Worm (Caenorhabditis elegans) whole organism, midembryonic: ENCODE measurements around the gene R05H5.7.

Source experiments
- T22C8.4 ChIP-seq: fragments of 200-800 bp; sonication (Bioruptor generic); IDR thresholded peaks from 2 replicates; pipeline ENCODE4 v1.3.6; 2022; ENCODE audit warnings: missing genetic modification characterization, missing compliant biosample characterization
- cog-1 ChIP-seq: sonication (generic microtip); optimal IDR thresholded peaks from 2 replicates; lab custom pipeline; 2016; ENCODE audit warnings: missing genetic modification characterization, missing compliant biosample characterization
- flt-1 ChIP-seq: fragments of 200-800 bp; sonication (Bioruptor generic); IDR thresholded peaks from 2 replicates; pipeline ENCODE4 v1.3.6; 2022; ENCODE audit warnings: missing genetic modification characterization, missing compliant biosample characterization
- klf-2 ChIP-seq: fragments of 200-800 bp; sonication (Bioruptor generic); conservative IDR thresholded peaks from 2 replicates; pipeline ENCODE4 v1.3.6; 2022; ENCODE audit warnings: missing genetic modification reagents, missing genetic modification characterization, missing compliant biosample characterization
- med-1 ChIP-seq: sonication (generic microtip); optimal IDR thresholded peaks from 2 replicates; lab custom pipeline; 2017; ENCODE audit warnings: missing genetic modification characterization, mild to moderate bottlenecking, missing compliant biosample characterization, antibody characterized with exemption, missing genetic modification reagents; ENCODE audit not compliant: insufficient read depth
- ref-1 ChIP-seq: fragments of 200-800 bp; sonication (Bioruptor generic); conservative IDR thresholded peaks from 2 replicates; pipeline ENCODE4 v1.3.6; 2022; ENCODE audit warnings: missing genetic modification reagents, missing genetic modification characterization, missing compliant biosample characterization
- tab-1 ChIP-seq: fragments of 200-800 bp; sonication (Bioruptor generic); IDR thresholded peaks from 2 replicates; pipeline ENCODE4 v1.3.6; 2022; ENCODE audit warnings: missing genetic modification characterization, missing compliant biosample characterization
- ztf-23 ChIP-seq: fragments of 200-800 bp; sonication (Bioruptor generic); IDR thresholded peaks from 2 replicates; pipeline ENCODE4 v1.3.6; 2022; ENCODE audit warnings: missing genetic modification reagents, missing genetic modification characterization, missing compliant biosample characterization
- ztf-29 ChIP-seq: fragments of 200-800 bp; sonication (Bioruptor generic); IDR thresholded peaks from 2 replicates; pipeline ENCODE4 v1.3.6; 2022; ENCODE audit warnings: missing genetic modification reagents, missing genetic modification characterization, missing compliant biosample characterization

Gene R05H5.7

ce11 chrII:10168905-10169782, 23.2 kb upstream of the R05H5.7 start, which contains the start of gene daf-19:
Gene daf-19 (minus strand): TSS chrII:10169346.
- TF ChIP-seq T22C8.4 (GFP tag; lab: Robert Waterston, UW) (peak; percentile 52; the same call in 1 of the 2 replicates), ref-1 (GFP tag; lab: Robert Waterston, UW) (0 out of 2 replicates have a peak, but pooled peaks have one; percentile 18), tab-1 (GFP tag; lab: Robert Waterston, UW) (no peak), cog-1 (tag; lab: Kevin White, UChicago) (peak; percentile 70), flt-1 (GFP tag; lab: Robert Waterston, UW) (peak; percentile 83), med-1 (GFP tag; lab: Kevin White, UChicago) (no peak), ztf-23 (GFP tag; lab: Robert Waterston, UW) (peak; percentile 84), ztf-29 (GFP tag; lab: Robert Waterston, UW) (peak; percentile 87), klf-2 (GFP tag; lab: Robert Waterston, UW) (0 out of 2 replicates have a peak, but pooled peaks have one; percentile 21)

DNA sequence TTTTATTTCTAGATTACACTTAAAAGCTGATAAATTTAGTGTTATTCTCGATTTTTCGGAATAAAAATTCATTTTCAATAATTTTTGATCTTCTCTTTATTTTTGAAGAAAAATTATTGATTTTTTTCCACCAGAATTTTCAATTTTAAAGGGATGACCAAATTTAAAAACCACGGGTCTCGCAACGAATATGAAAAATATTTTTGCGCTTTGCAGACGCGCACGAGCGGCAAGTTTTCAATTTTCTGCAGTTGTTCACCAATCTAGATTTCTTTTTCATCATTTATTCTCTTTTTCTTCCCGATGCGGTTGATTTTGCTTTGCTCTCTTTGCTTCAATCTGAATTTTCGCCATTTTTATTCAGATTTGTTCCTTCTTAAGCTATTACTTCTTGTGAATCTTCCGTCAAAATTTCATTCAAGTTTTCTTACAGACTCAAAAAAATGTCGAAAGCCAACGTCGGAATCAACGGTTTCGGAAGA, 21.4 kb upstream of the R05H5.7 start, which contains the start of gene gpd-4:
TSS of gene gpd-4 (plus strand) at position 432 of the 482 bp plus-strand sequence.
- TF ChIP-seq T22C8.4 (GFP tag; lab: Robert Waterston, UW) (0 out of 2 replicates have a peak, but pooled peaks have one; percentile 17), ref-1 (GFP tag; lab: Robert Waterston, UW) (no peak)

ce11 chrII:10172436-10172973, 19.8 kb upstream of the R05H5.7 start, which contains the start of gene wbp-11:
Gene wbp-11 (plus strand): TSS chrII:10172923.
- TF ChIP-seq klf-2 (GFP tag; lab: Robert Waterston, UW) (no peak), T22C8.4 (GFP tag; lab: Robert Waterston, UW) (no peak), ref-1 (GFP tag; lab: Robert Waterston, UW) (no peak), ztf-29 (GFP tag; lab: Robert Waterston, UW) (no peak), ztf-23 (GFP tag; lab: Robert Waterston, UW) (no peak), tab-1 (GFP tag; lab: Robert Waterston, UW) (no peak), flt-1 (GFP tag; lab: Robert Waterston, UW) (no peak), med-1 (GFP tag; lab: Kevin White, UChicago) (no peak), cog-1 (tag; lab: Kevin White, UChicago) (no peak)

ce11 chrII:10174338-10174737, 18.0 kb upstream of the R05H5.7 start, which contains the start of gene F33H1.4:
Gene F33H1.4 (plus strand): TSS chrII:10174648.
- TF ChIP-seq ref-1 (GFP tag; lab: Robert Waterston, UW) (no peak), T22C8.4 (GFP tag; lab: Robert Waterston, UW) (peak; percentile 37; the same call in 1 of the 2 replicates)

ce11 chrII:10182634-10183033, 9.7 kb upstream of the R05H5.7 start, which contains the start of gene srd-1:
Gene srd-1 (minus strand): TSS chrII:10182734.
- TF ChIP-seq ztf-29 (GFP tag; lab: Robert Waterston, UW) (no peak), med-1 (GFP tag; lab: Kevin White, UChicago) (no peak), flt-1 (GFP tag; lab: Robert Waterston, UW) (no peak), T22C8.4 (GFP tag; lab: Robert Waterston, UW) (no peak), cog-1 (tag; lab: Kevin White, UChicago) (no peak), klf-2 (GFP tag; lab: Robert Waterston, UW) (no peak), ztf-23 (GFP tag; lab: Robert Waterston, UW) (no peak), ref-1 (GFP tag; lab: Robert Waterston, UW) (no peak), tab-1 (GFP tag; lab: Robert Waterston, UW) (no peak)

- TF ChIP-seq ztf-29 (GFP tag; lab: Robert Waterston, UW) (no peak), med-1 (GFP tag; lab: Kevin White, UChicago) (no peak), cog-1 (tag; lab: Kevin White, UChicago) (no peak), tab-1 (GFP tag; lab: Robert Waterston, UW) (no peak), klf-2 (GFP tag; lab: Robert Waterston, UW) (no peak), flt-1 (GFP tag; lab: Robert Waterston, UW) (no peak), ref-1 (GFP tag; lab: Robert Waterston, UW) (no peak), ztf-23 (GFP tag; lab: Robert Waterston, UW) (no peak), T22C8.4 (GFP tag; lab: Robert Waterston, UW) (no peak)
Observed at ce11 chrII:10187808-10188207, 4.5 kb upstream of the R05H5.7 start, which contains the start of gene srd-2. Gene srd-2 (minus strand): TSS chrII:10187908.

DNA sequence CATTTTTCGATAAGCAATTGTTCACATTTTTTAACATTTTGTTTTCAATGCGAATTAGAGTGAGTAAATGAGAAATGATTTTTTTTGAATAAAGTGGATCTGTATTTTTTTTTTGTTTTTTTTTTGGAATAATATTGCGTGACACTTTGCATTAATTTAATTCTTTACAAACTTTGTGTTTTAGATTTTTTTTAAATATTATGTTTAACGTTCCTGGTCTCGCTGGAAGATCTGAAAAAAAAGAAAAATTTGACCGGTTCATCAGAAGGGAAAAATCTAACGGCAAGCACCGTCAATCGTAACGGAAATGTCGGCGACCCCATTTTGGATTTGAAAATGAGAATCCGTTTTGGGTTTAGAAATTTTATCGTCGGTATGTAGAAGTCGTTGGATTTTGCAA, 2.9 kb upstream of the R05H5.7 start, which contains the start of gene cdc-25.4:
TSS of gene cdc-25.4 (minus strand) at position 101 of the 400 bp plus-strand sequence.
- TF ChIP-seq ztf-23 (GFP tag; lab: Robert Waterston, UW) = no peak
- no peak for TF ChIP-seq flt-1 (GFP tag; lab: Robert Waterston, UW)
- TF ChIP-seq ref-1 (GFP tag; lab: Robert Waterston, UW) = no peak
- TF ChIP-seq ztf-29 (GFP tag; lab: Robert Waterston, UW) = no peak
- TF ChIP-seq cog-1 (tag; lab: Kevin White, UChicago) = no peak
- no peak for TF ChIP-seq med-1 (GFP tag; lab: Kevin White, UChicago)
- TF ChIP-seq tab-1 (GFP tag; lab: Robert Waterston, UW) = no peak
- TF ChIP-seq klf-2 (GFP tag; lab: Robert Waterston, UW) = no peak
- no peak for TF ChIP-seq T22C8.4 (GFP tag; lab: Robert Waterston, UW)

DNA sequence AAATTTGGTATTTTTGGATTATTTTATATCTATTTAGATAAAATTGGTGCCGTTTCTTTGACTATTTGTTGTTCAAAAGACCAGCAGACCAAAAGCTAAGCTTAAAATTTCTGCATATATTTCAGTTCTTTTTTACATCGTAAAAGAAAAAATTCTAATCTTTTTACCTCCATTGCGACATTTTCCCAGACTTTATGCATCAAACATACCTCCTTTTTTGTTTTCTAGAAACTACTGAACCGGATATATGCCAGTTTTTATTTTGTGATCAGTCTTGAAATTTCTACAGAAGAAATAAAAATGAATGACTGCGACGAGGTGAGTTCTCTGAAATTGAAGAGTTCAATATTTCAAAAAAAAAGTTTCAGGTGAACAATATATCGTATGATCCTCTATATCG, 2.3 kb downstream of the R05H5.7 start, which contains the start of gene srb-6:
TSS of gene srb-6 (plus strand) at position 301 of the 400 bp plus-strand sequence.
- TF ChIP-seq ztf-29 (GFP tag; lab: Robert Waterston, UW) (no peak), ref-1 (GFP tag; lab: Robert Waterston, UW) (no peak), T22C8.4 (GFP tag; lab: Robert Waterston, UW) (no peak), klf-2 (GFP tag; lab: Robert Waterston, UW) (no peak), med-1 (GFP tag; lab: Kevin White, UChicago) (no peak), ztf-23 (GFP tag; lab: Robert Waterston, UW) (no peak), flt-1 (GFP tag; lab: Robert Waterston, UW) (no peak), cog-1 (tag; lab: Kevin White, UChicago) (no peak), tab-1 (GFP tag; lab: Robert Waterston, UW) (no peak)
